Worm (Caenorhabditis elegans): ENCODE data around the gene F02C9.2.

DNA sequence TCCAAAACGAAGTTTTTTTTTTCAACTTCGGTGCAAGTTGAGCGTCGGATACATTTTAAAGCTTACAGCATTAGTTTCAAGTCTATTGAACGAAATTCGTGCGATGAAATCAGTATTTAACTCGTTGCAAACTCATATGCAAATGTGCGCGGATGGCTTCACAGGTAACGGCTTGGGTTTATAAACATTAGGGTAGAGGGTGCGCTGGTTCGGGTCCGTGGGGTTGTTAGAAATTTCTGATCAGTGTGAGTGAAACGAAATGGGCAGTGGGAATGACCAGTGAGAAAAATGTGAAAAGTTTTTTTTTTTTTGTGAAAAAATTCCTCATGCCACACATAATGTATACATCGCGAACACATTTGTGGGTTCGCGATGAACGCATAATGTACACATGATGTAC, 29.6 kb downstream of the F02C9.2 start:
- TF ChIP-seq zag-1 (tag; optimal IDR thresholded peaks at IDR 0.05) (no peak), ces-1 (GFP tag; optimal IDR thresholded peaks at IDR 0.05) (no peak)
